Fruit fly (Drosophila melanogaster): ENCODE data around the gene Ak3.

dm6 chr3R:10879219-10879618 lies 10.2 kb downstream of the Ak3 start, which contains the start of gene CG14695:
- TF ChIP-seq CG34367 (tag; optimal IDR thresholded peaks at IDR 0.05) (no peak), CG10348 (GFP tag; IDR thresholded peaks at IDR 0.05) (no peak), CG9948 (tag; optimal IDR thresholded peaks at IDR 0.05) (no peak), CG15710 (tag; optimal IDR thresholded peaks at IDR 0.05) (no peak), D1 (tag; optimal IDR thresholded peaks at IDR 0.05) (no peak), Pif1A (GFP tag; optimal IDR thresholded peaks at IDR 0.05) (no peak), CG8159 (tag; optimal IDR thresholded peaks at IDR 0.05) (no peak), rn (GFP tag; IDR thresholded peaks at IDR 0.05) (no peak), EcR (GFP tag; optimal IDR thresholded peaks at IDR 0.05) (no peak), Pif1B (GFP tag; optimal IDR thresholded peaks at IDR 0.05) (no peak), CG32121 (GFP tag; IDR thresholded peaks at IDR 0.05) (no peak), CG14655 (GFP tag; optimal IDR thresholded peaks at IDR 0.05) (no peak), CG4496 (GFP tag; IDR thresholded peaks at IDR 0.05) (no peak)

All from whole organism, pupa.